Worm (Caenorhabditis elegans): ENCODE results near the gene srh-45.
A peak's percentile ranks its signal among the peaks of the same experiment; 100 is the strongest.

srh-45 gene

ce11 chrV:11304879-11305278 is at the start of gene srh-45:
TSS of gene srh-45 (minus strand) at chrV:11304979.
- no peak for TF ChIP-seq dao-5 (tag; optimal IDR thresholded peaks at IDR 0.05)
- no peak for TF ChIP-seq him-1 (tag; optimal IDR thresholded peaks at IDR 0.05)
- no peak for TF ChIP-seq W03F9.2 (tag; optimal IDR thresholded peaks at IDR 0.05)

DNA sequence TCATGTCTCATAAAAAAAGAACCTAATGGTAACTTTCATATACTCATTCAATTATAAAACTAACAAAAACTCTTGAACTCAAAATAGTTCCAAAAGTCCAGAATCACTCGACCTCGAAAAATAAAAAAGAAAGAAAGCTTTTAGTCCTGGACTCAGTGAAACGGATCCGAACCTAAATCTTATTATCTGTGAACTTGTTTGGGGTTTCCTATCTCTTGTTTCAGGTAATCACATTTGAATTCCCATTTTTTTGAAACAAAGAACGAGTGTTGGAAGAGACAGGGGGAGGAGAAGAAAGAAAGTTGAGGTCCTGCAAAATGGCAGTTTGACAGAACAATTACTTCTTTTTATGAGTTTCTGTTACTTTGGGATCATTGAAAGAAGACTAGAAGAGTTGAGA is 49.5 kb upstream of the srh-45 start:
- no peak for TF ChIP-seq dao-5 (tag; optimal IDR thresholded peaks at IDR 0.05)
- no peak for TF ChIP-seq W03F9.2 (tag; optimal IDR thresholded peaks at IDR 0.05)
- no peak for TF ChIP-seq him-1 (tag; optimal IDR thresholded peaks at IDR 0.05)

DNA sequence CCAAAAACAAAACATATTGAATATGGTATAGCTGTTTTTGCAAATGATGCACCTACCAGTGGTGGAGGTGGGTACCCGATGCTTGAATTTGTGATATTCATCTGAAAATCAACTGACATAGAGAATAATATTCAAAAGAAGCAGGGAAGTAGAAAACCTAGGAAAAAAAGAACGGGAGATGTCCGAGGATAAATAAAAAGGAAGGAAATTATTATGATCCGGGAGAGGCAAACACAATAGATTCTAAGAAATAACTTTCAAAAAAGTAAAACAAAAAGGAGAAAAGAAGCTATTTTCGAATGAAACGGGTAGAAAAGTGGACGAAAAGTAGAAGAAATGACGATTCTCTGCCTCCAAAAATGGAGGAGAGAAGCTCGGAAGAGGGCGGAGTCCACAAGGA is 48.1 kb upstream of the srh-45 start, which contains the start of gene npr-25:
npr-25 (minus strand) TSS at position 101 of the 400 bp plus-strand sequence.
- TF ChIP-seq W03F9.2 (tag; optimal IDR thresholded peaks at IDR 0.05): no peak
- no peak for TF ChIP-seq dao-5 (tag; optimal IDR thresholded peaks at IDR 0.05)
- no peak for TF ChIP-seq him-1 (tag; optimal IDR thresholded peaks at IDR 0.05)

ce11 chrV:11351263-11351662 is 46.5 kb upstream of the srh-45 start:
- TF ChIP-seq him-1 (tag; optimal IDR thresholded peaks at IDR 0.05) (no peak), W03F9.2 (tag; optimal IDR thresholded peaks at IDR 0.05) (no peak), dao-5 (tag; optimal IDR thresholded peaks at IDR 0.05) (no peak)

ce11 chrV:11346912-11347311 is 42.1 kb upstream of the srh-45 start, which contains the start of gene grl-7:
TSS of gene grl-7 (minus strand) at chrV:11347012.
- no peak for TF ChIP-seq him-1 (tag; optimal IDR thresholded peaks at IDR 0.05)
- no peak for TF ChIP-seq W03F9.2 (tag; optimal IDR thresholded peaks at IDR 0.05)

ce11 chrV:11344816-11345336 is 40.1 kb upstream of the srh-45 start:
- no peak for TF ChIP-seq dao-5 (tag; optimal IDR thresholded peaks at IDR 0.05)
- no peak for TF ChIP-seq him-1 (tag; optimal IDR thresholded peaks at IDR 0.05)
- TF ChIP-seq W03F9.2 (tag; optimal IDR thresholded peaks at IDR 0.05): no peak

DNA sequence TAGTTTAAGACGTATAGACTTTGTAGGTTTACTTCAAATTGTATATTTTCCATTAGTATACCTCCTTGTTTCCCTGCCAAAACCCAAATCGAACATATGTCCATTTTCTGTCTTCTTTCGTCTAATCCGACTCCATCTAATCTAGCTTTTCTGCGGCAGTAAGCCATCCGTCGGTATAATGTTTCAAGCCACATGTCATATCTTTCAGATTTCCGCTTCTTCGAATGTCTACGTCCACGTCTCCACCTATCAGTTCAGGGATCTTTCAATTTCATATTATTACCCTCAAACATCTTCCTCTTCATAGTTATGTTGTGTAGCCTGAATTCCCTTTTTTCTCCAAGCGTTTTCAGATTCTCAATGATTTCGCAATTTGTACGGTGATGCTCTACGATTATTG is 39.3 kb upstream of the srh-45 start:
- TF ChIP-seq him-1 (tag; optimal IDR thresholded peaks at IDR 0.05): no peak
- no peak for TF ChIP-seq dao-5 (tag; optimal IDR thresholded peaks at IDR 0.05)
- TF ChIP-seq W03F9.2 (tag; optimal IDR thresholded peaks at IDR 0.05): no peak

DNA sequence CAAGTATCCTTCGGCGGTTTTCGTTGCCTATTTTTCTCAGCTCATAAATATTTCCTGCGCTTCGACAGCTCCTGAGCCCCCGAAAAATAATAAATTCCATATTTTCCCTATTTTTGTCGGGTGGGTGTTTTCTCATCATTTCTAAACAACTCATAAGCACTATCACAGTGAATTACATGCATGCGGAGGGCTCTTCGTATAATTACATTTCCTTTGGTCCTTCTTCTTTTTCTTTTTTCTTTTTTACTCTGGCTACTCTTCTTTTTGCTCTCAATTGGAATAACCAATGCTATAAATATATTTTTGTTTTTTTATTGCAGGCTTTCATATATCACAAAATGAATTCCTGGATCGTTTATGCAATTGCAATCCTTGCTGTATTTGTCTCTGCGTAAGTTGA is 37.1 kb upstream of the srh-45 start, which contains the start of gene T02E9.5:
T02E9.5 (plus strand) TSS at position 321 of the 400 bp plus-strand sequence.
- no peak for TF ChIP-seq him-1 (tag; optimal IDR thresholded peaks at IDR 0.05)
- no peak for TF ChIP-seq W03F9.2 (tag; optimal IDR thresholded peaks at IDR 0.05)
- no peak for TF ChIP-seq dao-5 (tag; optimal IDR thresholded peaks at IDR 0.05)

ce11 chrV:11341130-11341675 is 36.4 kb upstream of the srh-45 start:
- TF ChIP-seq him-1 (tag; optimal IDR thresholded peaks at IDR 0.05): no peak
- TF ChIP-seq dao-5 (tag; optimal IDR thresholded peaks at IDR 0.05): no peak
- TF ChIP-seq W03F9.2 (tag; optimal IDR thresholded peaks at IDR 0.05): no peak

DNA sequence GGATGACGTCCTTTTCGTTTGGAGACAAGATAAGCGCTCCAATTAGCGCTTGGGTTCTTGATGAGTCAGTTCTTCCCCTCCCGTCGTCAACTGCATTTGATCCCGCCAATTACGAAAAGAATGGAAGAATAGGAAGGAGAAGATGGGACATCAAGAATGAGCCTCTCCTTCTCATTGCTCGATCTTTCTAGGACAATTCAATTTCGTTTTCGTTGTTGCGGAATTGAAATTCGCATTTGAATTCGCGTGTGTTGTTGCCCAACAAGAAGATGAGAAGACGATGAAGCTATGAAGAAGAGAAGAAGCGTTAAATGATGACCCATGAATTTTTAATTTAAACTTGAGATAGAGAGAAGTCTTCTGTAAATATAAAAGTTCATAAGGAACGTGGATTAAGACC is 32.1 kb upstream of the srh-45 start:
- TF ChIP-seq him-1 (tag; optimal IDR thresholded peaks at IDR 0.05) (no peak), W03F9.2 (tag; optimal IDR thresholded peaks at IDR 0.05) (no peak), dao-5 (tag; optimal IDR thresholded peaks at IDR 0.05) (no peak)

DNA sequence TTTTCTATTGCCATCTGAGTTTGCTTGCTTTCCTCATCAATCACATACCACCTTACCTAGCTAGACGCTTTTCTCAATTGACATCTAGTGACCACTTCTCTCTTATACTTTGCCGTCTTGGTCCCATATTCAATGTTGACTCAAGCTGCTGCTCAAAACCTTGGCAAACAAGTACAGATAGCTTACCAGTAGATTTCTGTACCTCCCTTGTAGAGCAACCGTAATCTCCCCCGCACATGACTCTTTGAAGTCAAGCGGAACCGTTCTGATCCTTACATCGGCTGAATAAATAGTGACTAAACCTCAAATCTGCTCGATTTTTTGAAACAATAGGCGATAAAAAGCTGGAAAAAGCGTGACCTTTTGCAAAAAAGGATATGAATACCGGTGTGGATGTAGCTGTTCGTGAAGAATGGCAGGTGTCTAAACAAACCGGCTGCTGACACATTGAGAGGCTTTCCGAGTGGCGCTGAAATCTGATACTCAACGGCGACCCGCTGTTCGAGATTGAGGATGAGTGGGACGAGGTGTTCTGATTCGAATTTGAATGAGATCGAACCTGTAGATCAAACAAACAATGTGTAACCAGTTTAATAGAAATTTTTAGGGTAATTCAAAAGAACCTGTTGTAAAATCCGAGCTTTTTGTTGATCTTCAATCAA is 31.1 kb upstream of the srh-45 start:
- TF ChIP-seq dao-5 (tag; optimal IDR thresholded peaks at IDR 0.05): no peak
- TF ChIP-seq him-1 (tag; optimal IDR thresholded peaks at IDR 0.05): no peak
- no peak for TF ChIP-seq W03F9.2 (tag; optimal IDR thresholded peaks at IDR 0.05)

ce11 chrV:11334193-11334592 is 29.4 kb upstream of the srh-45 start, which contains the start of gene T02E9.6:
TSS of gene T02E9.6 (minus strand) at chrV:11334293.
- TF ChIP-seq W03F9.2 (tag; optimal IDR thresholded peaks at IDR 0.05) (no peak), dao-5 (tag; optimal IDR thresholded peaks at IDR 0.05) (no peak), him-1 (tag; optimal IDR thresholded peaks at IDR 0.05) (no peak)

DNA sequence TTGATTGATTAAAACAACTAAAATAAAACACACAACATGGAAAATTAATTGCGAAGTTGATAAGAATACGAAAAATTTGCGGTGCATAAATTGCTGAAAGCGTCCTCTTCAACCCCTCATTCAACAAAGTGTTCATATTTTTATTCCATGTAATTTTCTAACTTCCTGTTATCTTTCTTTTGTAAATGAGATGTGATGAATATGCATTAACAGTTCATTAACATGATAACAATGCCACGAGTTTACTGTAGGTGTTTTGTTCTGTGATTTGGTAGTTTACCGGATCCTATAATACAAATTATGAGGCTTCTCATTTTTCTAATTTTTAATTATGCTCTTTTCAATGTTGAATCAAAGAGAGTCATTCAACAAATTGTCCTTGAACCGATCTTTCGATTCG is 24.3 kb upstream of the srh-45 start, which contains the start of gene F47G9.6:
F47G9.6 (plus strand) TSS at position 301 of the 400 bp plus-strand sequence.
- TF ChIP-seq dao-5 (tag; optimal IDR thresholded peaks at IDR 0.05) (no peak), W03F9.2 (tag; optimal IDR thresholded peaks at IDR 0.05) (no peak), him-1 (tag; optimal IDR thresholded peaks at IDR 0.05) (no peak)

ce11 chrV:11326914-11327367 is 22.2 kb upstream of the srh-45 start, which contains the start of gene tmed-10:
TSS of gene tmed-10 (minus strand) at chrV:11326964.
- TF ChIP-seq dao-5 (tag; optimal IDR thresholded peaks at IDR 0.05) (no peak), W03F9.2 (tag; optimal IDR thresholded peaks at IDR 0.05) (peak; percentile 77)
